Fruit fly (Drosophila melanogaster) whole organism, wandering third instar larva: ENCODE measurements around the gene ec.

Experiments
- Abd-B ChIP-seq: fragments of >200 bp; optimal IDR thresholded peaks from 2 replicates; lab custom pipeline; 2017; ENCODE audit warnings: missing biosample characterization, missing genetic modification characterization
- Mio ChIP-seq: sonication (Bioruptor generic); optimal IDR thresholded peaks from 2 replicates; lab custom pipeline; 2016; ENCODE audit warnings: missing biosample characterization, missing genetic modification characterization
- OdsH ChIP-seq: fragments of 200-800 bp; sonication (Bioruptor generic); optimal IDR thresholded peaks from 2 replicates; lab custom pipeline; 2016; ENCODE audit warnings: missing biosample characterization, mild to moderate bottlenecking, missing genetic modification characterization
- dl ChIP-seq, 2 experiments: fragments of 175-275, 200-275 bp in 1 of 2; fragments of 200-275 bp in 1 of 2; sonication (Bioruptor generic); optimal IDR thresholded peaks; lab custom pipeline; 2018; ENCODE audit warnings: mild to moderate bottlenecking in 2 of 2, missing biosample characterization in 2 of 2, missing genetic modification characterization in 2 of 2, moderate library complexity in 2 of 2; ENCODE audit not compliant: partially characterized antibody in 2 of 2, insufficient read depth in 1 of 2
- dsf ChIP-seq: sonication (Bioruptor generic); optimal IDR thresholded peaks from 2 replicates; lab custom pipeline; 2016; ENCODE audit warnings: missing biosample characterization, missing genetic modification characterization, borderline replicate concordance
- h ChIP-seq: fragments of 200-800 bp; sonication (Bioruptor generic); optimal IDR thresholded peaks from 3 replicates; lab custom pipeline; 2016; ENCODE audit warnings: missing biosample characterization, mild to moderate bottlenecking, missing genetic modification characterization
- lola ChIP-seq: fragments of >200 bp; optimal IDR thresholded peaks from 2 replicates; lab custom pipeline; 2017; ENCODE audit warnings: missing biosample characterization, missing genetic modification characterization
- sage ChIP-seq: fragments of 200-800 bp; sonication (Bioruptor generic); optimal IDR thresholded peaks from 2 replicates; lab custom pipeline; 2016; ENCODE audit warnings: missing biosample characterization, mild to moderate bottlenecking, missing genetic modification characterization
- sv ChIP-seq: fragments of 200-800 bp; sonication (Bioruptor generic); optimal IDR thresholded peaks from 3 replicates; lab custom pipeline; 2016; ENCODE audit warnings: missing biosample characterization, missing genetic modification characterization
- usp ChIP-seq: fragments of >200 bp; optimal IDR thresholded peaks from 2 replicates; lab custom pipeline; 2017; ENCODE audit warnings: missing biosample characterization, missing genetic modification characterization

- no peak for TF ChIP-seq dsf (GFP tag; lab: Kevin White, UChicago)
- no peak for TF ChIP-seq sage (GFP tag; lab: Kevin White, UChicago)
- TF ChIP-seq Mio (GFP tag; lab: Kevin White, UChicago), result no peak
- TF ChIP-seq Abd-B (GFP tag; lab: Kevin White, UChicago), result no peak
- no peak for TF ChIP-seq lola (GFP tag; lab: Kevin White, UChicago)
- no peak for TF ChIP-seq h (GFP tag; lab: Kevin White, UChicago)
- TF ChIP-seq OdsH (GFP tag; lab: Kevin White, UChicago), result no peak
- no peak for TF ChIP-seq dl (GFP tag; optimal IDR thresholded peaks at IDR 0.05; lab: Kevin White, UChicago; ENCODE audit: insufficient read depth in 1 of 2, partially characterized antibody in 2 of 2)
- TF ChIP-seq sv (GFP tag; lab: Kevin White, UChicago), result no peak
- TF ChIP-seq usp, result no peak
Measured at dm6 chrX:3808467-3808866, 3.0 kb upstream of the ec start.
